Worm (Caenorhabditis elegans) whole organism, young adult: Measurements from ENCODE around the gene clec-123.

ENCODE experiments used
- T07F8.4 ChIP-seq: sonication (generic microtip); optimal IDR thresholded peaks from 2 replicates; lab custom pipeline; 2016; ENCODE audit warnings: mild to moderate bottlenecking, missing genetic modification characterization, moderate library complexity, missing compliant biosample characterization
- efl-1 ChIP-seq: fragments of 150-350 bp; optimal IDR thresholded peaks from 2 replicates; lab custom pipeline; 2014; ENCODE audit warnings: missing biosample characterization, missing genetic modification reagents, missing genetic modification characterization
- hmg-20 ChIP-seq: fragments of 200-800 bp; sonication (Bioruptor generic); IDR thresholded peaks from 2 replicates; pipeline ENCODE4 v1.3.6; 2022; ENCODE audit warnings: missing genetic modification reagents, missing genetic modification characterization, missing compliant biosample characterization
- lag-1 ChIP-seq: fragments of 200-800 bp; sonication (Bioruptor generic); IDR thresholded peaks from 2 replicates; pipeline ENCODE4 v1.3.6; 2022; ENCODE audit warnings: missing genetic modification reagents, missing genetic modification characterization, missing compliant biosample characterization
- let-607 ChIP-seq, 2 experiments: fragments of 200-800 bp in 1 of 2; sonication (Bioruptor generic) in 1 of 2; sonication (generic microtip) in 1 of 2; optimal IDR thresholded peaks; 2 replicates each; lab custom pipeline; 2016 to 2018; ENCODE audit warnings: mild to moderate bottlenecking in 2 of 2, missing compliant biosample characterization in 2 of 2, missing genetic modification characterization in 2 of 2, moderate library complexity in 2 of 2, missing genotype in 1 of 2
- lin-54 ChIP-seq: fragments of 200-800 bp; sonication (Bioruptor generic); optimal IDR thresholded peaks from 2 replicates; lab custom pipeline; 2018; ENCODE audit warnings: mild to moderate bottlenecking, missing genetic modification characterization, missing compliant biosample characterization
- mcd-1 ChIP-seq: fragments of 200-800 bp; sonication (Bioruptor generic); IDR thresholded peaks from 2 replicates; pipeline ENCODE4 v1.3.6; 2022; ENCODE audit warnings: missing genetic modification reagents, missing genetic modification characterization, missing compliant biosample characterization
- nfya-1 ChIP-seq: sonication (generic microtip); optimal IDR thresholded peaks from 2 replicates; lab custom pipeline; 2017; ENCODE audit warnings: antibody characterized with exemption, missing compliant biosample characterization, missing genetic modification characterization, borderline replicate concordance; ENCODE audit not compliant: insufficient read depth
- nfya-2 ChIP-seq: fragments of 200-800 bp; sonication (Bioruptor generic); IDR thresholded peaks from 2 replicates; pipeline ENCODE4 v1.3.6; 2022; ENCODE audit warnings: missing genetic modification reagents, missing genetic modification characterization, missing compliant biosample characterization
- nhr-120 ChIP-seq: fragments of 200-800 bp; sonication (Bioruptor generic); IDR thresholded peaks from 2 replicates; pipeline ENCODE4 v1.3.6; 2022; ENCODE audit warnings: missing genetic modification characterization, missing compliant biosample characterization
- nhr-179 ChIP-seq: sonication (generic microtip); optimal IDR thresholded peaks from 2 replicates; lab custom pipeline; 2016; ENCODE audit warnings: mild to moderate bottlenecking, missing genetic modification characterization, missing compliant biosample characterization
- nhr-90 ChIP-seq: sonication (generic microtip); optimal IDR thresholded peaks from 2 replicates; lab custom pipeline; 2016; ENCODE audit warnings: missing genotype, mild to moderate bottlenecking, missing genetic modification characterization, missing compliant biosample characterization
- snpc-1.1 ChIP-seq: sonication (generic microtip); optimal IDR thresholded peaks from 2 replicates; lab custom pipeline; 2017; ENCODE audit warnings: missing genetic modification characterization, mild to moderate bottlenecking, missing compliant biosample characterization, antibody characterized with exemption, moderate library complexity, missing genotype, missing genetic modification reagents; ENCODE audit not compliant: insufficient read depth
- unc-130 ChIP-seq: sonication (generic microtip); optimal IDR thresholded peaks from 2 replicates; lab custom pipeline; 2016; ENCODE audit warnings: missing genetic modification reagents, missing genetic modification characterization, missing compliant biosample characterization

DNA sequence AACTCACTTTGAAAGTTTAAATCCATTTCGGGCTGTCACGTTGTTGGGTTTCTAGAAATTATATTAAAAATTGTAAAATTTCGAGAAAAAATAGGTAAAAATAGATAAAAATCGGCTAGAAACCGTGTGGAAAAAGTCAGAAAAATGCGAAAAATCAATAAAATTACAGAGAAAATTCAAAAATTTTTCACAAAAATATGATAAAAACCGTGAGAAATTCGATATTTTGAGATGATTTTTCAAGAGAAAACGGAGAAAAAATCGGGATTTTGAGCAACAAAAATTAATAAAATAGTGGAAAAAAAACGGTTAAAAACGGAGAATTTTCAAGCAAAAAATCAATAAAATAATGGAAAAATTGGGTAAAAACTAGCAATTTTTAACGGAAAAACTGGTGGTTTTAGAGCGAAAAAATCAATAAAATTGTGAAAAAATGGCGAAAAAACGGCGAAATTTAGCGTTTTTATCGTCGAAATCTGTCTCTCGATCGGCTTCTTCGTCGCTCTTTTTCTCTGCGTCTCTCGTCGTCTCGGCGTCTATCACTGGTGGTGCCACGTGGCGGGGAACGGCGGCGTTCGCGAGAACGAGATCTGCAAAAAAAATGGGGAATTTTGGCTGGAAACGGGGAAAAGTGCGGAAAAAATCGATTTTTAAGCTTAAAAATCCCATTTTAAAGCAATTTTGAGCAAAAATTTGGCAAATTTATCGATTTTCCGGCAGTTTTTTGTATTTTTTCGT, 42.9 kb upstream of the clec-123 start, which contains the start of gene Y25C1A.7:
- no peak for TF ChIP-seq unc-130 (GFP tag; lab: Kevin White, UChicago)
- TF ChIP-seq snpc-1.1: no peak
- no peak for TF ChIP-seq nfya-1 (tag; lab: Kevin White, UChicago)
- no peak for TF ChIP-seq nhr-179 (tag; lab: Kevin White, UChicago)
- TF ChIP-seq T07F8.4 (tag; lab: Kevin White, UChicago): no peak
- no peak for TF ChIP-seq nhr-90 (tag; lab: Kevin White, UChicago)
- no peak for TF ChIP-seq mcd-1 (GFP tag; lab: Robert Waterston, UW)
- TF ChIP-seq efl-1: no peak
- no peak for TF ChIP-seq nhr-120 (GFP tag; lab: Robert Waterston, UW)
- TF ChIP-seq let-607 (tag; optimal IDR thresholded peaks at IDR 0.05; lab: Kevin White, UChicago): peak; percentile 78 to 92
- TF ChIP-seq lag-1 (GFP tag; lab: Robert Waterston, UW): no peak
- no peak for TF ChIP-seq nfya-2 (GFP tag; lab: Robert Waterston, UW)
- TF ChIP-seq hmg-20 (GFP tag; lab: Robert Waterston, UW): no peak
- TF ChIP-seq lin-54 (GFP tag; lab: Kevin White, UChicago): no peak
